Worm (Caenorhabditis elegans) whole organism, late embryonic: ENCODE data around the gene C50A2.3.

Experiments used
- K02D7.2 ChIP-seq: sonication (generic microtip); optimal IDR thresholded peaks from 2 replicates; lab custom pipeline; 2017; ENCODE audit warnings: mild to moderate bottlenecking, missing genetic modification characterization, missing compliant biosample characterization
- ama-1 ChIP-seq: fragments of 150-350 bp; optimal IDR thresholded peaks from 2 replicates; lab custom pipeline; 2014
- ceh-14 ChIP-seq: sonication (generic microtip); optimal IDR thresholded peaks from 2 replicates; lab custom pipeline; 2016; ENCODE audit warnings: missing genotype, missing genetic modification characterization, missing compliant biosample characterization
- ceh-2 ChIP-seq: sonication (generic microtip); optimal IDR thresholded peaks from 2 replicates; lab custom pipeline; 2016; ENCODE audit warnings: missing genotype, missing genetic modification characterization, missing compliant biosample characterization
- ceh-22 ChIP-seq: sonication (generic microtip); optimal IDR thresholded peaks from 2 replicates; lab custom pipeline; 2017; ENCODE audit warnings: missing biosample characterization, missing genetic modification characterization
- ceh-24 ChIP-seq: sonication (generic microtip); optimal IDR thresholded peaks from 2 replicates; lab custom pipeline; 2016; ENCODE audit warnings: mild to moderate bottlenecking, missing genetic modification characterization, missing compliant biosample characterization
- ceh-30 ChIP-seq: fragments of 150-350 bp; optimal IDR thresholded peaks from 2 replicates; lab custom pipeline; 2014; ENCODE audit warnings: missing biosample characterization, missing genetic modification characterization
- ceh-31 ChIP-seq: sonication (generic microtip); optimal IDR thresholded peaks from 2 replicates; lab custom pipeline; 2016; ENCODE audit warnings: missing genetic modification characterization, missing compliant biosample characterization
- ceh-34 ChIP-seq: sonication (generic microtip); optimal IDR thresholded peaks from 2 replicates; lab custom pipeline; 2016; ENCODE audit warnings: mild to moderate bottlenecking, missing genetic modification characterization, missing compliant biosample characterization
- ceh-45 ChIP-seq: fragments of 200-800 bp; sonication (Bioruptor generic); IDR thresholded peaks from 2 replicates; pipeline ENCODE4 v1.3.6; 2022; ENCODE audit warnings: missing genetic modification reagents, missing genetic modification characterization, missing compliant biosample characterization
- ceh-48 ChIP-seq: sonication (generic microtip); optimal IDR thresholded peaks from 2 replicates; lab custom pipeline; 2016; ENCODE audit warnings: missing genetic modification characterization, inconsistent platforms, missing compliant biosample characterization
- ceh-6 ChIP-seq: fragments of 200-800 bp; sonication (Bioruptor generic); optimal IDR thresholded peaks from 2 replicates; lab custom pipeline; 2018; ENCODE audit warnings: mild to moderate bottlenecking, missing genetic modification characterization, missing compliant biosample characterization
- che-1 ChIP-seq: sonication (generic microtip); optimal IDR thresholded peaks from 2 replicates; lab custom pipeline; 2016; ENCODE audit warnings: mild to moderate bottlenecking, missing genetic modification characterization, missing compliant biosample characterization
- dmd-4 ChIP-seq: sonication (generic microtip); optimal IDR thresholded peaks from 2 replicates; lab custom pipeline; 2016; ENCODE audit warnings: borderline replicate concordance, missing genetic modification characterization, missing compliant biosample characterization
- elt-2 ChIP-seq: sonication (generic microtip); optimal IDR thresholded peaks from 2 replicates; lab custom pipeline; 2016; ENCODE audit warnings: missing genetic modification reagents, missing genetic modification characterization, missing compliant biosample characterization
- ets-4 ChIP-seq: sonication (generic microtip); optimal IDR thresholded peaks from 2 replicates; lab custom pipeline; 2016; ENCODE audit warnings: missing genetic modification characterization, missing compliant biosample characterization
- fax-1 ChIP-seq: sonication (generic microtip); optimal IDR thresholded peaks from 2 replicates; lab custom pipeline; 2016; ENCODE audit warnings: missing genotype, missing genetic modification characterization, missing compliant biosample characterization
- fkh-6 ChIP-seq: sonication (generic microtip); optimal IDR thresholded peaks from 2 replicates; lab custom pipeline; 2016; ENCODE audit warnings: missing genetic modification characterization, missing compliant biosample characterization
- lim-6 ChIP-seq: sonication (generic microtip); optimal IDR thresholded peaks from 2 replicates; lab custom pipeline; 2016; ENCODE audit warnings: missing genetic modification characterization, missing compliant biosample characterization
- lin-11 ChIP-seq: fragments of 200-800 bp; sonication (Bioruptor generic); optimal IDR thresholded peaks from 2 replicates; lab custom pipeline; 2018; ENCODE audit warnings: mild to moderate bottlenecking, missing genetic modification characterization, missing compliant biosample characterization
- madf-2 ChIP-seq: sonication (generic microtip); optimal IDR thresholded peaks from 2 replicates; lab custom pipeline; 2017; ENCODE audit warnings: missing genetic modification characterization, missing compliant biosample characterization
- mec-3 ChIP-seq: sonication (generic microtip); optimal IDR thresholded peaks from 2 replicates; lab custom pipeline; 2016; ENCODE audit warnings: borderline replicate concordance, missing genetic modification characterization, missing compliant biosample characterization
- nhr-11 ChIP-seq: fragments of 150-350 bp; optimal IDR thresholded peaks from 2 replicates; lab custom pipeline; 2014; ENCODE audit warnings: missing biosample characterization, missing genetic modification characterization
- nhr-232 ChIP-seq: sonication (generic microtip); optimal IDR thresholded peaks from 2 replicates; lab custom pipeline; 2016; ENCODE audit warnings: missing genetic modification characterization, missing compliant biosample characterization
- npax-4 ChIP-seq: sonication (generic microtip); optimal IDR thresholded peaks from 2 replicates; lab custom pipeline; 2016; ENCODE audit warnings: missing genetic modification characterization, missing compliant biosample characterization
- pag-3 ChIP-seq: sonication (generic microtip); optimal IDR thresholded peaks from 2 replicates; lab custom pipeline; 2016; ENCODE audit warnings: missing compliant biosample characterization, missing genetic modification characterization, borderline replicate concordance
- pat-9 ChIP-seq: fragments of 200-800 bp; sonication (Bioruptor generic); optimal IDR thresholded peaks from 2 replicates; lab custom pipeline; 2018; ENCODE audit warnings: mild to moderate bottlenecking, missing genetic modification characterization, moderate library complexity, missing compliant biosample characterization
- pax-1 ChIP-seq: fragments of 150-350 bp; optimal IDR thresholded peaks from 2 replicates; lab custom pipeline; 2014; ENCODE audit warnings: missing biosample characterization, missing genetic modification characterization
- pha-2 ChIP-seq: sonication (generic microtip); optimal IDR thresholded peaks from 2 replicates; lab custom pipeline; 2017; ENCODE audit warnings: mild to moderate bottlenecking, missing genetic modification characterization, missing compliant biosample characterization
- pqm-1 ChIP-seq: sonication (generic microtip); optimal IDR thresholded peaks from 2 replicates; lab custom pipeline; 2016; ENCODE audit warnings: missing genetic modification characterization, missing compliant biosample characterization
- rnt-1 ChIP-seq: sonication (generic microtip); optimal IDR thresholded peaks from 2 replicates; lab custom pipeline; 2016; ENCODE audit warnings: missing genetic modification characterization, missing compliant biosample characterization
- sox-2 ChIP-seq: fragments of 200-800 bp; sonication (Bioruptor generic); IDR thresholded peaks from 2 replicates; pipeline ENCODE4 v1.3.6; 2022; ENCODE audit warnings: missing genetic modification reagents, missing genetic modification characterization, missing compliant biosample characterization
- tbx-2 ChIP-seq: sonication (generic microtip); optimal IDR thresholded peaks from 2 replicates; lab custom pipeline; 2016; ENCODE audit warnings: missing genetic modification characterization, missing compliant biosample characterization
- tbx-7 ChIP-seq: sonication (generic microtip); optimal IDR thresholded peaks from 2 replicates; lab custom pipeline; 2016; ENCODE audit warnings: missing genotype, missing genetic modification characterization, missing compliant biosample characterization
- ttx-3 ChIP-seq: sonication (generic microtip); optimal IDR thresholded peaks from 2 replicates; lab custom pipeline; 2016; ENCODE audit warnings: missing genetic modification reagents, missing genetic modification characterization, missing compliant biosample characterization
- unc-3 ChIP-seq, 2 experiments: fragments of 200-800 bp in 1 of 2; sonication (Bioruptor generic) in 1 of 2; sonication (generic microtip) in 1 of 2; conservative IDR thresholded peaks in 1 of 2; optimal IDR thresholded peaks in 1 of 2; 2 replicates each; pipeline versions ENCODE4 v1.3.6 to Lab custom; 2016 to 2022; ENCODE audit warnings: missing compliant biosample characterization in 2 of 2, missing genetic modification characterization in 2 of 2, missing genetic modification reagents in 1 of 2
- unc-42 ChIP-seq: sonication (generic microtip); optimal IDR thresholded peaks from 2 replicates; lab custom pipeline; 2016; ENCODE audit warnings: missing genotype, missing genetic modification characterization, missing compliant biosample characterization
- unc-55 ChIP-seq: sonication (generic microtip); optimal IDR thresholded peaks from 2 replicates; lab custom pipeline; 2017; ENCODE audit warnings: missing biosample characterization, missing genetic modification reagents, missing genetic modification characterization
- unc-86 ChIP-seq: sonication (generic microtip); optimal IDR thresholded peaks from 2 replicates; lab custom pipeline; 2016; ENCODE audit warnings: missing genetic modification characterization, missing compliant biosample characterization
- zip-5 ChIP-seq: sonication (generic microtip); optimal IDR thresholded peaks from 2 replicates; lab custom pipeline; 2016; ENCODE audit warnings: missing genetic modification characterization, missing compliant biosample characterization
- ztf-16 ChIP-seq: sonication (generic microtip); optimal IDR thresholded peaks from 2 replicates; lab custom pipeline; 2017; ENCODE audit warnings: missing genetic modification characterization, missing compliant biosample characterization

Gene C50A2.3

ce11 chrIV:1105999-1106398 is 51.8 kb downstream of the C50A2.3 start:
- TF ChIP-seq nhr-11 (tag; lab: Kevin White, UChicago) (no peak), ceh-30 (tag; lab: Kevin White, UChicago) (no peak), lim-6 (tag; lab: Kevin White, UChicago) (no peak), npax-4 (tag; lab: Kevin White, UChicago) (no peak), ceh-2 (no peak), rnt-1 (tag; lab: Kevin White, UChicago) (no peak), mec-3 (tag; lab: Kevin White, UChicago) (no peak), tbx-2 (no peak), ttx-3 (tag; lab: Kevin White, UChicago) (no peak), lin-11 (tag; lab: Kevin White, UChicago) (no peak), pqm-1 (no peak), pha-2 (tag; lab: Kevin White, UChicago) (no peak), ceh-48 (tag; lab: Kevin White, UChicago) (no peak), pax-1 (tag; lab: Kevin White, UChicago) (no peak), zip-5 (no peak), pat-9 (tag; lab: Kevin White, UChicago) (no peak)

ce11 chrIV:1105104-1105503 is 52.7 kb downstream of the C50A2.3 start:
- TF ChIP-seq che-1 (tag; lab: Kevin White, UChicago) (no peak), zip-5 (no peak), dmd-4 (tag; lab: Kevin White, UChicago) (no peak), unc-3 (GFP tag; conservative IDR thresholded peaks at IDR 0.05; lab: Robert Waterston, UW) (no peak), unc-3 (tag; optimal IDR thresholded peaks at IDR 0.05; lab: Kevin White, UChicago) (no peak), tbx-7 (tag; lab: Kevin White, UChicago) (no peak), ceh-48 (tag; lab: Kevin White, UChicago) (no peak), unc-86 (tag; lab: Kevin White, UChicago) (no peak), ceh-14 (tag; lab: Kevin White, UChicago) (no peak), nhr-11 (tag; lab: Kevin White, UChicago) (no peak), ceh-6 (GFP tag; lab: Kevin White, UChicago) (no peak), unc-55 (no peak), pax-1 (tag; lab: Kevin White, UChicago) (no peak), rnt-1 (tag; lab: Kevin White, UChicago) (no peak), sox-2 (GFP tag; lab: Robert Waterston, UW) (no peak), ceh-31 (tag; lab: Kevin White, UChicago) (no peak)

ce11 chrIV:1104518-1104917 is 53.3 kb downstream of the C50A2.3 start, which contains the start of the genes C44B12.9 and C44B12.3:
Gene C44B12.9 (minus strand): TSS chrIV:1104618.
Gene C44B12.3 (plus strand): TSS chrIV:1104766.
- no peak for TF ChIP-seq rnt-1 (tag; lab: Kevin White, UChicago)
- no peak for TF ChIP-seq madf-2 (tag; lab: Kevin White, UChicago)
- no peak for TF ChIP-seq unc-42 (tag; lab: Kevin White, UChicago)
- no peak for TF ChIP-seq ama-1 (lab: Kevin White, UChicago)

DNA sequence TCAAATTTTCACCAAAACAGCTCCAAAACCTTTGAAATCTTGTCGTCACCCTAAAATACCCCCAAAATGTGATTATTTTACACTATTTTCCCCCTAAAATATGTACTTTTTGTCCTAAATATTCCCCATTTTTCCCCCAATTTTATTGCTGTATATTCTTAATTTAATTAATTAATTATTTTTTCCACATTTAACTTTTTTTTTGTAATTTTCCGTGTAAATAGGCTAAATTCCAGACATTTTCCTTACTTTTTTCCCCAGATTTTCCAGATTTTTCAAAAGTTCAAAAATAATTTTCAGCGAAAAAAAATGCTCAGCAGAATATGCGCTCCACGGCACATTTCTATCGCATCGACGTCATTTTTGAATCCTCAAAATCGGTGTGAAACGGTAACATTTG is 60.7 kb downstream of the C50A2.3 start, which contains the start of gene cox-18:
TSS of gene cox-18 (plus strand) at position 301 of the 400 bp plus-strand sequence.
- TF ChIP-seq ztf-16, result no peak
- TF ChIP-seq tbx-2, result no peak
- no peak for TF ChIP-seq K02D7.2
- no peak for TF ChIP-seq fax-1
- TF ChIP-seq che-1 (tag; lab: Kevin White, UChicago), result no peak
- no peak for TF ChIP-seq nhr-232
- no peak for TF ChIP-seq fkh-6 (tag; lab: Kevin White, UChicago)
- TF ChIP-seq ceh-45, result no peak
- TF ChIP-seq tbx-7 (tag; lab: Kevin White, UChicago), result no peak
- no peak for TF ChIP-seq ets-4 (tag; lab: Kevin White, UChicago)
- TF ChIP-seq sox-2 (GFP tag; lab: Robert Waterston, UW), result no peak
- no peak for TF ChIP-seq ama-1 (lab: Kevin White, UChicago)
- no peak for TF ChIP-seq pag-3 (tag; lab: Kevin White, UChicago)
- no peak for TF ChIP-seq unc-86 (tag; lab: Kevin White, UChicago)
- TF ChIP-seq ceh-24 (tag; lab: Kevin White, UChicago), result no peak
- TF ChIP-seq lin-11 (tag; lab: Kevin White, UChicago), result no peak
- TF ChIP-seq ceh-34 (tag; lab: Kevin White, UChicago), result no peak
- no peak for TF ChIP-seq dmd-4 (tag; lab: Kevin White, UChicago)
- no peak for TF ChIP-seq elt-2
- no peak for TF ChIP-seq ceh-22 (tag; lab: Kevin White, UChicago)
